Fruit fly (Drosophila melanogaster): Measurements from ENCODE around the gene CG6999.
A peak's percentile ranks its signal among the peaks of the same experiment; 100 is the strongest.

The CG6999 gene

DNA sequence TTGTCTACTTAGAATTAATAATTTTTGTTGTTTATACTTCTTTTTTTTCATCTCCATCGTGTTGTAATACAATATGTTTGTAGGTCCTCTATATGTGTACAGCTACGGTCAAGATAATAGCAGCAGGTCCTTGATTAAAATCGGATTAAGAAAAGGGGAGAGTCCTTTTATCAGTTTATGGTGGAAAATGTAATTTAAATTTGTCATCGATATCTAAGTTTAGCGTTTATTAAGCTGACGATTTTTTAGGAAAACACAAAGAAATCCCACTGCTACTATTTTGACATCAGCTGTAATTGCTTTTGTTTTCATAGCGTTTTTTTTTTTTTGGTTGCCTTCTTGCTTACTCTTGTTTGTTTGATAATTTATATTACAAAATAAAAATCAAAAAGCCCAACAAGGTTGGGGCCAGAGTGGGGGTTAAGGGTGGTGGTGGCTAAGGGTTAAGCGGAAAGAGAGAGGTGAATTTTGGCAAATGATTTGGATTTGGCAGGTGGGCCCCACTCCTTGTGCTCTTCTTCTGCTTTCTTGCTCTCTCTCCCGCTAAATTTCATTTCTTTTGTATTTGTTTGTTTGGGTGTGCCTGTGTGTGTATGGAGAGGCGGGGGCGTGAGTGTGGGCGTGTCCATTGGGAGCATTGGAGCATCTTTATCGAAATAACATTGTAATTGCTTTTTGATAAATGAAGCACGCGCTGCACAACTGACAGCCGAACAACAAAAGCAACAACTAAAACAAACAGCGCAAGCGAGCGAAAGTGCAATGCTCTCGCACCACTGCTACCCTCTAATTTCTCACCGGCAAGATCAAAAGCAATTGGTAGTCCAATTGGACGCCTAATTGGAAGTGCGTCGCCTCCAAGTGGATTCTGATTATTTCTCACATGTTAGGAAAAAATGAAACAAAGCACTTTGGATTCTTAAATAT is 32.9 kb downstream of the CG6999 start (continued):
- TF ChIP-seq Hr39 (GFP tag; optimal IDR thresholded peaks at IDR 0.05) (peak; percentile 45), cyc (GFP tag; optimal IDR thresholded peaks at IDR 0.05) (peak; percentile 44), Sox14 (GFP tag; optimal IDR thresholded peaks at IDR 0.05) (peak; percentile 40), Gug (GFP tag; IDR thresholded peaks at IDR 0.05) (no peak), acj6 (GFP tag; optimal IDR thresholded peaks at IDR 0.05) (peak; percentile 18), dsx (GFP tag; optimal IDR thresholded peaks at IDR 0.05; ENCODE audit: poor library complexity, severe bottlenecking) (peak; percentile 9), OdsH (GFP tag; optimal IDR thresholded peaks at IDR 0.05) (peak; percentile 35), Ets96B (tag; optimal IDR thresholded peaks at IDR 0.05) (peak; percentile 42), Smox (GFP tag; optimal IDR thresholded peaks at IDR 0.05) (peak; percentile 38), fd59A (GFP tag; optimal IDR thresholded peaks at IDR 0.05) (no peak), esn (GFP tag; optimal IDR thresholded peaks at IDR 0.05) (peak; percentile 44), Ets21C (GFP tag; optimal IDR thresholded peaks at IDR 0.05) (peak; percentile 26), net (GFP tag; optimal IDR thresholded peaks at IDR 0.05) (no peak), lz (GFP tag; optimal IDR thresholded peaks at IDR 0.05) (peak; percentile 35), CG10631 (GFP tag; optimal IDR thresholded peaks at IDR 0.05) (peak; percentile 31), Eip93F (GFP tag; optimal IDR thresholded peaks at IDR 0.05) (no peak), svp (GFP tag) (peak; percentile 80)

DNA sequence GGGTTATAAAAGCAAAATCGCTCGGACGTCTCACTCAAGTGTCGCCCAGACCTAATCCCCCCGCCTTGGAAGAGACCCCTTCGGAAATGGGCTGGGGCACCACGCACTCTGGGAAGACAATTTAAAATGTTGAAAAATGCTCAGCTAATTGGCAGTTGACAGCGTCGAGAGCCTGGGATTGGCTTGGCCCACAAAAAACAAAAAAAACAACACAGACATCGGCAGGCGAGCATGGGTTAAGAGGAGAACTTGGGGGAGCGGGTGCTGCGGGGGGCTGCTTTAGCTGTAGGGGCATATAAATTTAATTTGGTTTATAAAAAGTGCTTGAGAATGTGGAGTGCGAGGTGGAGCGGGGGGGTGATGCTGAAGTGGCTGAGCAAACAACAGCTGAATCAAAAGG is 34.3 kb downstream of the CG6999 start:
- TF ChIP-seq fkh (GFP tag; optimal IDR thresholded peaks at IDR 0.05) (no peak), Eip78C (GFP tag) (peak; percentile 54), CG34406 (GFP tag; optimal IDR thresholded peaks at IDR 0.05) (no peak), CG3032 (tag; optimal IDR thresholded peaks at IDR 0.05) (no peak), ss (GFP tag; optimal IDR thresholded peaks at IDR 0.05) (peak in 1 of 2 experiments; percentile 19), CG31627 (GFP tag; optimal IDR thresholded peaks at IDR 0.05) (no peak), vri (GFP tag; optimal IDR thresholded peaks at IDR 0.05) (no peak), CG11294 (GFP tag; IDR thresholded peaks at IDR 0.05) (no peak)

DNA sequence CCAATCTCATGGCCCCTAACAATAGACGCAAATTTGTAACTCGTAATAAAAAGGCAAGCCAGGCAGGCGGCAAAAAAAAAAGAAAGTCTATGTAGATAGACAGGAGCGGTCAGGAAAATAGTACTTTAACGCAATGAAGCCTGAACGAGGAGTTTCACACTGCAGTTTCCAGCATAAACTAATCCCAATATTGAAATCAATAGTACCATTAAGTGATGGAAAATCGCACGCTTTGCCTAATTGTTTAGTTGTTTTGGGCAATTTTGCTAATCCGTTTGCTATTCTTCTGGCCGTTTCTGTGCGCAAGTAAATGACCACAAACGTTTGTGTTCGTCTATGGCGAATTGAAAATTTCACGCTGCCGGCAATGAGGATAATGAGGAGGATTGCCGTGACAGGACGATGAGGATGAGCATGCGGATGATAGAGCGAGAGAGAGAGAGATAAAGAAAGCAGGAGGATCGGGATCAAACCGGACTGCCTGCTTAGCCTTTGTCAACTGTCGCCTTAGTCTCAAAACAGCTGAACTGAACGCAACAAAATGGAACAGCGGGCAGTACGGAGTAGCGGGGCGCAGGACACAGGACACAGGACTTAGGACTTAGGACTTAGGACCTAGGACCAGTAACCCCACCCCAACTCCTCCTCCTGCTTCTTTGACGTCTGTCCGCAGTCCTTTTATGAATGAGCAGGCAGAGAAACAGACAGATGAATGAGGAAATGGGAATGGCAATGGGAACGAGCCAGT is 39.3 kb downstream of the CG6999 start:
- TF ChIP-seq CG15336 (GFP tag; IDR thresholded peaks at IDR 0.05) = peak; percentile 35; the same call in 1 of the 2 replicates
- peak; percentile 22 for TF ChIP-seq Hr4 (GFP tag; optimal IDR thresholded peaks at IDR 0.05)
- peak; percentile 48; the same call in 1 of the 3 replicates for TF ChIP-seq eg (GFP tag; IDR thresholded peaks at IDR 0.05)
- TF ChIP-seq Eip75B (GFP tag; optimal IDR thresholded peaks at IDR 0.05) = no peak
- no peak for TF ChIP-seq CG11762 (GFP tag; optimal IDR thresholded peaks at IDR 0.05; ENCODE audit: insufficient read depth)
- no peak for TF ChIP-seq CG4318 (GFP tag; optimal IDR thresholded peaks at IDR 0.05)
- TF ChIP-seq net (GFP tag; optimal IDR thresholded peaks at IDR 0.05) = no peak
- no peak for TF ChIP-seq fd59A (GFP tag; optimal IDR thresholded peaks at IDR 0.05)
- no peak for TF ChIP-seq acj6 (GFP tag; optimal IDR thresholded peaks at IDR 0.05)
- no peak for TF ChIP-seq CG8119 (GFP tag; IDR thresholded peaks at IDR 0.05)
- TF ChIP-seq CG32006 (GFP tag; optimal IDR thresholded peaks at IDR 0.05) = peak; percentile 41
- TF ChIP-seq CG8632 (GFP tag; optimal IDR thresholded peaks at IDR 0.05) = no peak
- TF ChIP-seq Eip78C (GFP tag) = peak; percentile 11

DNA sequence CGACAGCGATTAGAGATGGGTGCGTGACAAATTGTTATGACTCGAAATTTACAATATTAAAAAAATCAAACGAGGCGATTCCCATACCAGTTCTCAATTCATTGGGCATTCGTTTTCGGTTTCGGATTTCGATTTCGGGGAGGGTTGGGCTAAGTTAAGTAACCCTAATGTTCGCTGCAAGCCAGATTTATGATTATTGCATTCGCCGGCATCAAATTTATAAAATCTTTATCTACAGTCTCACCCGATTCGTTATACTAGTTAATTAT is 39.8 kb downstream of the CG6999 start:
- TF ChIP-seq Eip78C (GFP tag) = no peak
- TF ChIP-seq fkh (GFP tag; optimal IDR thresholded peaks at IDR 0.05) = no peak
- TF ChIP-seq Eip75B (GFP tag; optimal IDR thresholded peaks at IDR 0.05) = no peak
- TF ChIP-seq CG10669 (GFP tag; optimal IDR thresholded peaks at IDR 0.05) = no peak

Measured in whole organism, prepupa.